Fruit fly (Drosophila melanogaster): ENCODE results near the gene Cht7.
A peak's percentile ranks its signal among the peaks of the same experiment; 100 is the strongest.

Gene Cht7

DNA sequence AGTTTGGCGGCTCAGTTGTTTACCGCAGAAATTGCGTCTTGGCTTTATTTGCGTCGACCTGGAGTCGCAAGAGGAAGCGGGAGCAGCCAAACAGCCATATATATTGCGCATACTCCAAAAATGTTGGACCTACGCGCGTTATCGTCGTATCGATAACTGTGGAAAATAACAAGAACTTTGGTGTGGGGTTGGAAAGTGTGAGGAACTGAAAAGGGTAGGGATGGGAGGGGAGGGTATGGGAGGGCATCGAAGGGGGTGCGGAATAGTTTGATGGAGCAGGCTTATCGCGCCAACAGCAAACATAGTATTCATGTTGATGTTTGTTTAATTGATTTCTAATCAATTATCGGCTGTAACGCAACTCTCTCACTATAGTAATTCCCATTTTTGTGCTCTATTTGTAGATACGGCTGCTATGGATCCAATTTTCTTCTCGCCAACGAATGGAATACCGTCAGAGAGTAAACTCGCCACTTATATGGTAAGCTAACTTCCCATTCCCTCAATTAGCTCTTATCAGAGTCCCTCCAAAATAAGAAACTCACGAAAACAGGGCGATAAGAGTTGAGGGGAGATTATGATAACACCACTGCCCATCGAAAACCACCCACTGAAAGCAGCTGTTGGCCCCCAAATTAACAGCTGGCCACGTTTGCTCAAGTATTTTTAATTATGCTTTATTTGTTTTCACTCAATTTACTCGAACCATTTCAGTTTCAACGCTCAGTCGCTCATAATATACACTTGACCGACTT lies 23.3 kb downstream of the Cht7 start (continued):
- TF ChIP-seq CG10366 (GFP tag; IDR thresholded peaks at IDR 0.05) (0 out of 2 replicates have a peak, but pooled peaks have one; percentile 17), rib (GFP tag; IDR thresholded peaks at IDR 0.05) (peak; percentile 63), CG18619 (GFP tag; optimal IDR thresholded peaks at IDR 0.05) (peak; percentile 15), gcm (GFP tag; optimal IDR thresholded peaks at IDR 0.05) (no peak), NK7.1 (GFP tag; optimal IDR thresholded peaks at IDR 0.05) (peak; percentile 52), Ptx1 (GFP tag; IDR thresholded peaks at IDR 0.05) (0 out of 2 replicates have a peak, but pooled peaks have one; percentile 31), gsb (GFP tag; IDR thresholded peaks at IDR 0.05) (no peak), MTF-1 (GFP tag; optimal IDR thresholded peaks at IDR 0.05; ENCODE audit: borderline replicate concordance) (peak; percentile 79), Ssrp (tag; optimal IDR thresholded peaks at IDR 0.05) (no peak), CG34422 (GFP tag; IDR thresholded peaks at IDR 0.05) (peak; percentile 36; the same call in 1 of the 3 replicates), vvl (GFP tag; IDR thresholded peaks at IDR 0.05) (peak; percentile 69), CG17328 (GFP tag; IDR thresholded peaks at IDR 0.05) (peak; percentile 52; the same call in 1 of the 2 replicates), CG10274 (GFP tag; optimal IDR thresholded peaks at IDR 0.05) (peak; percentile 41), Mes4 (GFP tag; optimal IDR thresholded peaks at IDR 0.05) (peak; percentile 50), Atf-2 (GFP tag; optimal IDR thresholded peaks at IDR 0.05) (no peak), Dbx (GFP tag; IDR thresholded peaks at IDR 0.05) (peak; percentile 34; the same call in 2 of the 3 replicates), CG9817 (tag; optimal IDR thresholded peaks at IDR 0.05) (no peak), TFAM (GFP tag; optimal IDR thresholded peaks at IDR 0.05) (peak; percentile 47), CG12155 (GFP tag; optimal IDR thresholded peaks at IDR 0.05) (no peak), Mrtf (GFP tag; IDR thresholded peaks at IDR 0.05) (no peak), sr (GFP tag; IDR thresholded peaks at IDR 0.05) (0 out of 3 replicates have a peak, but pooled peaks have one; percentile 17), CG17359 (tag; optimal IDR thresholded peaks at IDR 0.05) (peak; percentile 37), Hand (GFP tag; optimal IDR thresholded peaks at IDR 0.05) (peak; percentile 39), Ada2b (GFP tag; IDR thresholded peaks at IDR 0.05) (no peak), Blimp-1 (GFP tag; optimal IDR thresholded peaks at IDR 0.05) (peak; percentile 71), Nf-YC (tag; optimal IDR thresholded peaks at IDR 0.05) (peak; percentile 18), sima (GFP tag; optimal IDR thresholded peaks at IDR 0.05) (no peak), Jarid2 (GFP tag; optimal IDR thresholded peaks at IDR 0.05) (peak; percentile 56), CG14441 (GFP tag; IDR thresholded peaks at IDR 0.05) (peak; percentile 8; the same call in 1 of the 2 replicates), dysf (GFP tag; IDR thresholded peaks at IDR 0.05) (no peak), CG8281 (tag; optimal IDR thresholded peaks at IDR 0.05) (peak; percentile 29), salm (tag; optimal IDR thresholded peaks at IDR 0.05) (peak; percentile 24), chinmo (GFP tag; IDR thresholded peaks at IDR 0.05; ENCODE audit: partially characterized antibody) (0 out of 4 replicates have a peak, but pooled peaks have one; percentile 52), Fer2 (tag; optimal IDR thresholded peaks at IDR 0.05) (peak; percentile 10), pfk (GFP tag; optimal IDR thresholded peaks at IDR 0.05) (peak; percentile 16), exex (tag; optimal IDR thresholded peaks at IDR 0.05) (peak; percentile 100), al (GFP tag; IDR thresholded peaks at IDR 0.05) (no peak), gt (GFP tag; IDR thresholded peaks at IDR 0.05) (no peak), p53 (GFP tag; optimal IDR thresholded peaks at IDR 0.05) (no peak), nau (GFP tag; optimal IDR thresholded peaks at IDR 0.05) (peak; percentile 76), ranshi (GFP tag; IDR thresholded peaks at IDR 0.05) (peak; percentile 60; the same call in 1 of the 2 replicates), Camta (GFP tag; optimal IDR thresholded peaks at IDR 0.05) (peak; percentile 35), CG7786 (GFP tag; optimal IDR thresholded peaks at IDR 0.05) (peak; percentile 21), CG6813 (GFP tag; optimal IDR thresholded peaks at IDR 0.05) (peak; percentile 87), fd96Cb (tag; optimal IDR thresholded peaks at IDR 0.05) (peak; percentile 3), CG2199 (GFP tag; IDR thresholded peaks at IDR 0.05) (peak; percentile 91; the same call in 2 of the 3 replicates), stc (GFP tag; IDR thresholded peaks at IDR 0.05) (no peak), CG8944 (GFP tag; optimal IDR thresholded peaks at IDR 0.05) (peak; percentile 3)

Data from whole organism, embryonic.